Worm (Caenorhabditis elegans): ENCODE data around the gene mog-5.

DNA sequence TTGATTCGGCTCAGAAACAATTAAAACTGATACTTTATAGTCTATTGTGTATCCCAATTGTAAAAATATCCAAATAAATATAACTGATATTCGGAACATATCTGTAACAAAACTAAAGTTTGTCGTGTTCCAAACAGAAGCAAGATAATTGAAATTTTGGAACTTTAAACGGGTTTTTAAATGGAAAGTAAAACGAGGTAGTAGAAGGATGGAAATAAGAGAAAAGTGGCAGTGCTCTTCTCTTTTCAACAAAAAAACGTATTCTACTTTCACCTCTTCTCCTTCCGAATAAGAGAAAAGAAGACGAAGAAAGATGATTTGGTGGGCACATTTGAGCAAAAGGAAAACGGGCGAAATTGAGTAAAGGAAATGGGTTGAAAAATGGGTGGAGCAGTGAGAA is 47.2 kb downstream of the mog-5 start, which contains the start of gene nmr-1:
- TF ChIP-seq zag-1 (tag; optimal IDR thresholded peaks at IDR 0.05): no peak
- TF ChIP-seq ceh-82 (tag; optimal IDR thresholded peaks at IDR 0.05): no peak
- TF ChIP-seq nhr-77 (tag; optimal IDR thresholded peaks at IDR 0.05): no peak
- TF ChIP-seq nhr-6 (tag; optimal IDR thresholded peaks at IDR 0.05): no peak
- no peak for TF ChIP-seq snpc-4 (tag; optimal IDR thresholded peaks at IDR 0.05)
- TF ChIP-seq nhr-11 (tag; optimal IDR thresholded peaks at IDR 0.05): no peak
- TF ChIP-seq unc-62 (GFP tag; optimal IDR thresholded peaks at IDR 0.05): no peak
- no peak for TF ChIP-seq R02D3.7 (tag; optimal IDR thresholded peaks at IDR 0.05)
